Worm (Caenorhabditis elegans) whole organism, L3 larva: ENCODE results near the gene fkh-3.

Experiments
- ceh-82 ChIP-seq: fragments of 150-350 bp; optimal IDR thresholded peaks from 2 replicates; lab custom pipeline; 2014; ENCODE audit warnings: missing biosample characterization, missing genetic modification characterization
- elt-1 ChIP-seq: fragments of 150-350 bp; optimal IDR thresholded peaks from 2 replicates; lab custom pipeline; 2014; ENCODE audit warnings: missing biosample characterization, missing genetic modification characterization
- jun-1 ChIP-seq: fragments of 150-350 bp; optimal IDR thresholded peaks from 2 replicates; lab custom pipeline; 2014; ENCODE audit warnings: missing biosample characterization, missing genetic modification reagents, missing genetic modification characterization
- nhr-12 ChIP-seq: fragments of 150-350 bp; optimal IDR thresholded peaks from 2 replicates; lab custom pipeline; 2014; ENCODE audit warnings: missing biosample characterization, missing genetic modification characterization
- nhr-25 ChIP-seq: sonication (generic microtip); optimal IDR thresholded peaks from 2 replicates; lab custom pipeline; 2017; ENCODE audit warnings: missing biosample characterization, missing genetic modification characterization
- tbx-2 ChIP-seq: sonication (generic microtip); optimal IDR thresholded peaks from 2 replicates; lab custom pipeline; 2016; ENCODE audit warnings: mild to moderate bottlenecking, missing genetic modification characterization, missing compliant biosample characterization
- unc-39 ChIP-seq: sonication (generic microtip); optimal IDR thresholded peaks from 4 replicates; lab custom pipeline; 2017; ENCODE audit warnings: missing biosample characterization, missing genetic modification characterization

DNA sequence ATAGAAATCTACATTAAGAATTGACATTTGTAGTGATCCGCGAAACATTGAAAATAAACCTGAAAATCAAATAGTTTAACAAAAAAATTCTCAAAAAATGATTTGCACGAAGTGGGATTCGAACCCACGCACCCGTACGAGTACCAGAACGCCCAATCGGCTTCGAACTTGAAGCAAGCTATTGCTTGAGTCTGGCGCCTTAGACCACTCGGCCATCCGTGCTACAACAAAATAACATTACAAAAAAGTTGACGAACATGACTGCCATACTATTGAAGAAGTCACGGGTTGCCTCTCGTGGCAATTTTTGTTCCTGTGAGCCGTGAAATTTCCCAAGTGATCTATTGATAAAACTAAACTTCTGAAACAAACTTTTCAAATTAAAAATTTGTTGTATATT, 20.0 kb upstream of the fkh-3 start:
- TF ChIP-seq jun-1 (tag; lab: Kevin White, UChicago): no peak
- no peak for TF ChIP-seq nhr-25 (tag; lab: Kevin White, UChicago)
- no peak for TF ChIP-seq tbx-2 (tag; lab: Kevin White, UChicago)
- no peak for TF ChIP-seq unc-39 (tag; lab: Kevin White, UChicago)
- TF ChIP-seq nhr-12 (tag; lab: Kevin White, UChicago): no peak
- no peak for TF ChIP-seq ceh-82
- no peak for TF ChIP-seq elt-1 (tag; lab: Kevin White, UChicago)
